Worm (Caenorhabditis elegans) whole organism, mixed stage, embryonic: Measurements from ENCODE around the gene ZK1098.6.

Experiments used
- M03D4.4 ChIP-seq: sonication (generic microtip); optimal IDR thresholded peaks from 2 replicates; lab custom pipeline; 2017; ENCODE audit warnings: mild to moderate bottlenecking, missing genetic modification characterization, missing compliant biosample characterization
- bed-3 ChIP-seq: fragments of 200-800 bp; sonication (Bioruptor generic); optimal IDR thresholded peaks from 3 replicates; lab custom pipeline; 2018; ENCODE audit warnings: mild to moderate bottlenecking, missing genetic modification characterization, moderate library complexity, missing compliant biosample characterization
- blmp-1 ChIP-seq: fragments of 150-350 bp; optimal IDR thresholded peaks from 2 replicates; lab custom pipeline; 2014; ENCODE audit warnings: missing biosample characterization, missing genetic modification characterization
- ceh-39 ChIP-seq: fragments of 150-350 bp; optimal IDR thresholded peaks from 2 replicates; lab custom pipeline; 2014; ENCODE audit warnings: missing biosample characterization, missing genetic modification characterization
- ceh-43 ChIP-seq: fragments of 200-800 bp; sonication (Bioruptor generic); optimal IDR thresholded peaks from 2 replicates; lab custom pipeline; 2018; ENCODE audit warnings: mild to moderate bottlenecking, missing genetic modification characterization, moderate library complexity, missing compliant biosample characterization
- ceh-83 ChIP-seq: fragments of 200-800 bp; sonication (Bioruptor generic); optimal IDR thresholded peaks from 2 replicates; lab custom pipeline; 2018; ENCODE audit warnings: mild to moderate bottlenecking, missing genetic modification characterization, missing compliant biosample characterization
- ces-1 ChIP-seq: fragments of 150-350 bp; optimal IDR thresholded peaks from 2 replicates; lab custom pipeline; 2014; ENCODE audit warnings: missing biosample characterization, missing genetic modification reagents, missing genetic modification characterization
- cnd-1 ChIP-seq: fragments of 200-800 bp; sonication (Bioruptor generic); optimal IDR thresholded peaks from 2 replicates; lab custom pipeline; 2018; ENCODE audit warnings: mild to moderate bottlenecking, missing genetic modification characterization, missing compliant biosample characterization
- drap-1 ChIP-seq: fragments of 200-800 bp; sonication (Bioruptor generic); optimal IDR thresholded peaks from 3 replicates; lab custom pipeline; 2018; ENCODE audit warnings: mild to moderate bottlenecking, missing genetic modification characterization, missing compliant biosample characterization
- elt-1 ChIP-seq: sonication (generic microtip); optimal IDR thresholded peaks from 2 replicates; lab custom pipeline; 2017; ENCODE audit warnings: missing genetic modification characterization, mild to moderate bottlenecking, missing compliant biosample characterization, antibody characterized with exemption, moderate library complexity, borderline replicate concordance; ENCODE audit not compliant: insufficient read depth
- elt-3 ChIP-seq: fragments of 150-350 bp; optimal IDR thresholded peaks from 2 replicates; lab custom pipeline; 2014; ENCODE audit warnings: missing biosample characterization, missing genetic modification characterization
- flh-1 ChIP-seq: fragments of 200-800 bp; sonication (Bioruptor generic); optimal IDR thresholded peaks from 2 replicates; lab custom pipeline; 2018; ENCODE audit warnings: mild to moderate bottlenecking, missing genetic modification characterization, moderate library complexity, missing compliant biosample characterization
- ham-2 ChIP-seq: fragments of 200-800 bp; sonication (Bioruptor generic); optimal IDR thresholded peaks from 2 replicates; lab custom pipeline; 2018; ENCODE audit warnings: mild to moderate bottlenecking, missing genetic modification characterization, missing compliant biosample characterization
- hlh-1 ChIP-seq: fragments of 150-350 bp; optimal IDR thresholded peaks from 2 replicates; lab custom pipeline; 2014; ENCODE audit warnings: missing biosample characterization, missing genetic modification reagents, missing genetic modification characterization
- lin-13 ChIP-seq: fragments of 150-350 bp; optimal IDR thresholded peaks from 2 replicates; lab custom pipeline; 2014; ENCODE audit warnings: missing biosample characterization, missing genetic modification characterization
- lin-32 ChIP-seq: fragments of 200-800 bp; sonication (Bioruptor generic); optimal IDR thresholded peaks from 2 replicates; lab custom pipeline; 2018; ENCODE audit warnings: mild to moderate bottlenecking, missing genetic modification characterization, missing compliant biosample characterization
- lsy-2 ChIP-seq: fragments of 150-350 bp; optimal IDR thresholded peaks from 2 replicates; lab custom pipeline; 2014; ENCODE audit warnings: missing biosample characterization, missing genetic modification characterization
- mab-5 ChIP-seq: fragments of 150-350 bp; optimal IDR thresholded peaks from 2 replicates; lab custom pipeline; 2014; ENCODE audit warnings: missing biosample characterization, missing genetic modification characterization
- mep-1 ChIP-seq: fragments of 150-350 bp; optimal IDR thresholded peaks from 2 replicates; lab custom pipeline; 2017; ENCODE audit warnings: missing biosample characterization, missing genetic modification reagents, missing genetic modification characterization, inconsistent platforms
- mls-2 ChIP-seq: sonication (generic microtip); optimal IDR thresholded peaks from 2 replicates; lab custom pipeline; 2016; ENCODE audit warnings: mild to moderate bottlenecking, missing genetic modification characterization, moderate library complexity, missing compliant biosample characterization
- nhr-12 ChIP-seq: fragments of 150-350 bp; optimal IDR thresholded peaks from 2 replicates; lab custom pipeline; 2014; ENCODE audit warnings: missing biosample characterization, missing genetic modification characterization
- nhr-237 ChIP-seq: fragments of 150-350 bp; optimal IDR thresholded peaks from 2 replicates; lab custom pipeline; 2014; ENCODE audit warnings: missing biosample characterization, missing genetic modification characterization
- nhr-28 ChIP-seq: fragments of 150-350 bp; optimal IDR thresholded peaks from 2 replicates; lab custom pipeline; 2014; ENCODE audit warnings: missing biosample characterization, missing genetic modification characterization
- nhr-76 ChIP-seq: sonication (generic microtip); optimal IDR thresholded peaks from 2 replicates; lab custom pipeline; 2017; ENCODE audit warnings: missing biosample characterization, missing genetic modification characterization
- pha-4 ChIP-seq: fragments of 150-350 bp; optimal IDR thresholded peaks from 2 replicates; lab custom pipeline; 2018; ENCODE audit warnings: missing biosample characterization, missing genetic modification reagents, missing genetic modification characterization
- sem-2 ChIP-seq: fragments of 200-800 bp; sonication (Bioruptor generic); optimal IDR thresholded peaks from 2 replicates; lab custom pipeline; 2018; ENCODE audit warnings: mild to moderate bottlenecking, missing genetic modification characterization, missing compliant biosample characterization
- snpc-4 ChIP-seq: fragments of 150-350 bp; optimal IDR thresholded peaks from 2 replicates; lab custom pipeline; 2014; ENCODE audit warnings: missing biosample characterization, missing genetic modification characterization
- sptf-1 ChIP-seq: sonication (generic microtip); optimal IDR thresholded peaks from 2 replicates; lab custom pipeline; 2017; ENCODE audit warnings: mild to moderate bottlenecking, missing genetic modification characterization, moderate library complexity, missing compliant biosample characterization
- tbx-8 ChIP-seq: fragments of 200-800 bp; sonication (Bioruptor generic); optimal IDR thresholded peaks from 2 replicates; lab custom pipeline; 2018; ENCODE audit warnings: mild to moderate bottlenecking, missing genetic modification characterization, moderate library complexity, missing compliant biosample characterization
- unc-120 ChIP-seq: sonication (generic microtip); optimal IDR thresholded peaks from 2 replicates; lab custom pipeline; 2017; ENCODE audit warnings: missing genetic modification characterization, missing compliant biosample characterization; ENCODE audit not compliant: poor library complexity, severe bottlenecking
- unc-39 ChIP-seq: fragments of 150-350 bp; optimal IDR thresholded peaks from 2 replicates; lab custom pipeline; 2014; ENCODE audit warnings: missing biosample characterization, missing genetic modification characterization
- unc-62 ChIP-seq: fragments of 150-350 bp; optimal IDR thresholded peaks from 2 replicates; lab custom pipeline; 2014; ENCODE audit warnings: missing biosample characterization, missing genetic modification reagents, missing genetic modification characterization
- zip-8 ChIP-seq: fragments of 150-350 bp; optimal IDR thresholded peaks from 2 replicates; lab custom pipeline; 2014; ENCODE audit warnings: missing biosample characterization, missing genetic modification characterization
- ztf-11 ChIP-seq: fragments of 150-350 bp; optimal IDR thresholded peaks from 2 replicates; lab custom pipeline; 2014; ENCODE audit warnings: missing biosample characterization, missing genetic modification characterization

ZK1098.6 gene

ce11 chrIII:9546016-9546659 is 19.2 kb downstream of the ZK1098.6 start, which contains the start of gene unc-16:
unc-16 (plus strand) TSS chrIII:9546258.
- TF ChIP-seq ces-1 (GFP tag; lab: Kevin White, UChicago) (peak; percentile 78), snpc-4 (tag; lab: Kevin White, UChicago) (no peak), mep-1 (tag; lab: Kevin White, UChicago) (peak; percentile 78), nhr-28 (tag; lab: Kevin White, UChicago) (no peak), elt-1 (peak; percentile 49), mab-5 (tag; lab: Kevin White, UChicago) (no peak), blmp-1 (tag; lab: Kevin White, UChicago) (no peak), mls-2 (tag; lab: Kevin White, UChicago) (peak; percentile 54), sptf-1 (tag; lab: Kevin White, UChicago) (no peak), sem-2 (no peak), pha-4 (tag; lab: Kevin White, UChicago) (peak; percentile 91), drap-1 (peak; percentile 32), flh-1 (GFP tag; lab: Kevin White, UChicago) (no peak), ceh-39 (tag; lab: Kevin White, UChicago) (peak; percentile 47), unc-120 (tag; lab: Kevin White, UChicago) (peak; percentile 27), lin-13 (tag; lab: Kevin White, UChicago) (peak; percentile 77), nhr-76 (no peak), ceh-43 (GFP tag; lab: Kevin White, UChicago) (no peak), zip-8 (tag; lab: Kevin White, UChicago) (no peak), ham-2 (peak; percentile 22), lsy-2 (tag; lab: Kevin White, UChicago) (peak; percentile 98), nhr-237 (tag; lab: Kevin White, UChicago) (peak; percentile 65), M03D4.4 (tag; lab: Kevin White, UChicago) (peak; percentile 32), bed-3 (GFP tag; lab: Kevin White, UChicago) (no peak), unc-39 (tag; lab: Kevin White, UChicago) (no peak), unc-62 (peak; percentile 91), ceh-83 (GFP tag; lab: Kevin White, UChicago) (peak; percentile 20), hlh-1 (tag; lab: Kevin White, UChicago) (peak; percentile 47), elt-3 (tag; lab: Kevin White, UChicago) (no peak), cnd-1 (tag; lab: Kevin White, UChicago) (no peak), tbx-8 (no peak), lin-32 (GFP tag; lab: Kevin White, UChicago) (no peak), ztf-11 (tag; lab: Kevin White, UChicago) (no peak), nhr-12 (tag; lab: Kevin White, UChicago) (no peak)
- TF ChIP-seq, all 35 proteins: peak for 16

- no peak for TF ChIP-seq drap-1
- no peak for TF ChIP-seq ham-2
- TF ChIP-seq tbx-8 = no peak
- TF ChIP-seq nhr-28 (tag; lab: Kevin White, UChicago) = no peak
- TF ChIP-seq mep-1 (tag; lab: Kevin White, UChicago) = no peak
Measured at ce11 chrIII:9556300-9556699, 29.3 kb downstream of the ZK1098.6 start, which contains the start of gene ZK1098.11. ZK1098.11 (plus strand) TSS chrIII:9556600.

ce11 chrIII:9558463-9558862 is 31.5 kb downstream of the ZK1098.6 start, which contains the start of gene C48B4.6:
C48B4.6 (minus strand) TSS chrIII:9558563.
- TF ChIP-seq elt-3 (tag; lab: Kevin White, UChicago) (no peak), M03D4.4 (tag; lab: Kevin White, UChicago) (no peak), zip-8 (tag; lab: Kevin White, UChicago) (no peak), hlh-1 (tag; lab: Kevin White, UChicago) (no peak), mls-2 (tag; lab: Kevin White, UChicago) (no peak), sptf-1 (tag; lab: Kevin White, UChicago) (no peak), ceh-83 (GFP tag; lab: Kevin White, UChicago) (no peak), ceh-43 (GFP tag; lab: Kevin White, UChicago) (no peak), elt-1 (no peak), blmp-1 (tag; lab: Kevin White, UChicago) (no peak)
